Worm (Caenorhabditis elegans): ENCODE results near the gene R148.5.

Gene R148.5

DNA sequence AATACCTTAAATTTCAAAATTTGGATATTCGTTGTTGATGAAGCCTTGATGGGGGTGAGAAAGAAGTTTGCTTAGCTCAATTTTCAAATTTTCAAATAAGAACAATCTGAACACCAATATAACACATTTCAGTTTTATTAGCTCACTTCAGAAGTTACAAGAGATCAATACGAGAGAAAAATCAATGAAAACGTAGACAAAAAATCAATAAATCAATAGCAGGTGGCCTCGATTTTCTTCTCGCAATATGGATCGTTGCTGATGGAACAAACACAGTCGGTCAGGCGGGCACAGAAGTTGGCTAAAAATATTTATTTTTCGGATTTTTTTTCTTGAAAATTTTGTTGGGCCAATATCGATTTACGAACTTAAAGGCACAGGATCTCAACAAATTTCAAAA is 23.4 kb upstream of the R148.5 start:
- TF ChIP-seq Y5F2A.4 (GFP tag; optimal IDR thresholded peaks at IDR 0.05) (no peak), ceh-28 (tag; optimal IDR thresholded peaks at IDR 0.05) (peak; percentile 91)

DNA sequence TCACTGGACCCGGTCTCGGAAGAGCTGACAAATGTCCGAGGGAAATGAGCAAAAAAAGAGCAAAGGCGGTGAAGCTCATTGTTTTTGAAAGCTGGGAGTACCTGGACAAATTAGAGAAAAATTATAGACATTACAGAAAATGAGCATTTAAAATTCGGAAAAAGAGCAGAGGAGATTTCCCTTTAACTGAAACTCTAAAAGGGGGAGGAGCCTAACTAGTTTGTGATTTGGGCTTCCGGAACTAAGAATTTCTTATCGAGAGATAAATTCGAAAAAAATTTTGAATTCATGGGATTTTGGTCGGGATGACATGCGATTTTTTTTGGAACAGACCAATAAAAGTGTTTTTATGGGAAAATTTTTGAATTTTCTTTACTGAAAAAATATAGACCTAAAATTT is 21.8 kb upstream of the R148.5 start, which contains the start of gene C44B11.4:
Gene C44B11.4 (minus strand): TSS at position 101 of the 400 bp plus-strand sequence.
- no peak for TF ChIP-seq lim-7 (GFP tag; IDR thresholded peaks at IDR 0.05)
- TF ChIP-seq ctbp-1 (GFP tag; IDR thresholded peaks at IDR 0.05), result no peak
- no peak for TF ChIP-seq F26F4.8 (GFP tag; conservative IDR thresholded peaks at IDR 0.05)
- TF ChIP-seq nhr-6 (tag; optimal IDR thresholded peaks at IDR 0.05), result no peak
- TF ChIP-seq mxl-2 (GFP tag; conservative IDR thresholded peaks at IDR 0.05), result no peak
- no peak for TF ChIP-seq unc-130 (GFP tag; optimal IDR thresholded peaks at IDR 0.05)
- no peak for TF ChIP-seq lin-29 (GFP tag; IDR thresholded peaks at IDR 0.05)
- TF ChIP-seq snpc-1.2 (GFP tag; IDR thresholded peaks at IDR 0.05), result no peak
- no peak for TF ChIP-seq ama-1 (optimal IDR thresholded peaks at IDR 0.05)
- TF ChIP-seq Y5F2A.4 (GFP tag; optimal IDR thresholded peaks at IDR 0.05), result no peak
- TF ChIP-seq mdl-1 (tag; optimal IDR thresholded peaks at IDR 0.05), result no peak
- no peak for TF ChIP-seq set-16 (GFP tag; IDR thresholded peaks at IDR 0.05)
- no peak for TF ChIP-seq nhr-102 (tag; optimal IDR thresholded peaks at IDR 0.05)
- TF ChIP-seq Y48G9A.11 (GFP tag; IDR thresholded peaks at IDR 0.05), result no peak
- TF ChIP-seq nhr-237 (tag; optimal IDR thresholded peaks at IDR 0.05), result no peak
- TF ChIP-seq mep-1 (tag; optimal IDR thresholded peaks at IDR 0.05), result no peak

DNA sequence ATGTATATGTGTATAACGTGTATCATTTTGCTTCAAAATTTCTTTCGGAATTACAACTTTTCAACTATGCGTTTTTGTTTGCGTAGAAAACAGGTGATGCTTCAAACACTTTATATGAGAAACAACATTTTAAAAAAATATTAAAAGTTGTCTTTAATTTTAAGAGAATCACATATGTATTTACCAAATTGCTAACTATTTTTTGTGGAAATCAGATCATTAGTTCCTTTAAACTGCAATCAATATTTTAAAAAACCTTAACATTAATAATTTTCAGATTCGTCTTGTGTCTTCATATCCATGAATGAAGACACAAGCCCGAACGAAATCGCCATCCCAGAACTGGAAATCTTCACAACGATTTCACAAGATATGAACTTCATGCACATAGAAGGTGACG is 12.6 kb upstream of the R148.5 start, which contains the start of gene C44B11.6:
Gene C44B11.6 (plus strand): TSS at position 301 of the 400 bp plus-strand sequence.
- TF ChIP-seq mes-2 (tag; optimal IDR thresholded peaks at IDR 0.05; ENCODE audit: poor library complexity, severe bottlenecking), result no peak
- no peak for TF ChIP-seq dve-1 (tag; optimal IDR thresholded peaks at IDR 0.05; ENCODE audit: insufficient read depth)
- TF ChIP-seq saeg-2 (GFP tag; IDR thresholded peaks at IDR 0.05), result no peak
- TF ChIP-seq aly-2 (tag; optimal IDR thresholded peaks at IDR 0.05), result no peak
- no peak for TF ChIP-seq mdl-1 (tag; optimal IDR thresholded peaks at IDR 0.05)
- TF ChIP-seq nhr-102 (tag; optimal IDR thresholded peaks at IDR 0.05), result no peak
- no peak for TF ChIP-seq mxl-2 (GFP tag; conservative IDR thresholded peaks at IDR 0.05)
- TF ChIP-seq lin-15B (tag; optimal IDR thresholded peaks at IDR 0.05), result no peak
- TF ChIP-seq pha-4 (GFP tag; IDR thresholded peaks at IDR 0.05), result no peak
- no peak for TF ChIP-seq pha-4 (tag; optimal IDR thresholded peaks at IDR 0.05)
- TF ChIP-seq unc-39 (tag; optimal IDR thresholded peaks at IDR 0.05), result no peak
- no peak for TF ChIP-seq ztf-7 (tag; optimal IDR thresholded peaks at IDR 0.05)
- no peak for TF ChIP-seq arid-1 (GFP tag; conservative IDR thresholded peaks at IDR 0.05)
- TF ChIP-seq R02D3.7 (tag; optimal IDR thresholded peaks at IDR 0.05), result no peak
- TF ChIP-seq ceh-62 (tag; optimal IDR thresholded peaks at IDR 0.05), result no peak
- no peak for TF ChIP-seq lim-7 (GFP tag; IDR thresholded peaks at IDR 0.05)
- no peak for TF ChIP-seq tra-1 (GFP tag; IDR thresholded peaks at IDR 0.05)

DNA sequence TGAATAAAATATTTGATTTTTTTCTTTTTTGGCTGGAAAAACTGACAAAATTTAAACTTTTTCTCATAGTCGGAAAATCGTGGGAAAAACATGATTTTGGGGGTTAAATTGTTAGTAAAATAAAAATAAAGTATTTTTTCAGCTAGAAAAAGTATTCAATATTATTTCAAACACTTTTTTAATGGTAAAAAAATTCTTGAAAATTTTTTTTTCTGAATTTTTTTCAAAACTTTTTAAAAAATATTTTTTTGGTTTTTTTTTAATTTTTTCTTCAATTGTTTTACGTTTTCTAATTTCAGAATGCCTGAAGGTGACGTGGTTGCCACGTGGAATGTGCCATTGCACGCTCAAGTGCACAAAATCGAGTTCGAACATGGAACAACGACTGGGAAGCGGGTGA is 10.5 kb upstream of the R148.5 start, which contains the start of gene C44B11.1:
Gene C44B11.1 (plus strand): TSS at position 301 of the 400 bp plus-strand sequence.
- TF ChIP-seq duxl-1 (tag; optimal IDR thresholded peaks at IDR 0.05; ENCODE audit: poor library complexity), result no peak
- no peak for TF ChIP-seq snpc-1.2 (GFP tag; IDR thresholded peaks at IDR 0.05)
- no peak for TF ChIP-seq zfp-3 (GFP tag; conservative IDR thresholded peaks at IDR 0.05)
- no peak for TF ChIP-seq set-16 (GFP tag; IDR thresholded peaks at IDR 0.05)
- TF ChIP-seq nhr-76 (tag; optimal IDR thresholded peaks at IDR 0.05), result no peak
- TF ChIP-seq vab-7 (GFP tag; IDR thresholded peaks at IDR 0.05), result no peak

DNA sequence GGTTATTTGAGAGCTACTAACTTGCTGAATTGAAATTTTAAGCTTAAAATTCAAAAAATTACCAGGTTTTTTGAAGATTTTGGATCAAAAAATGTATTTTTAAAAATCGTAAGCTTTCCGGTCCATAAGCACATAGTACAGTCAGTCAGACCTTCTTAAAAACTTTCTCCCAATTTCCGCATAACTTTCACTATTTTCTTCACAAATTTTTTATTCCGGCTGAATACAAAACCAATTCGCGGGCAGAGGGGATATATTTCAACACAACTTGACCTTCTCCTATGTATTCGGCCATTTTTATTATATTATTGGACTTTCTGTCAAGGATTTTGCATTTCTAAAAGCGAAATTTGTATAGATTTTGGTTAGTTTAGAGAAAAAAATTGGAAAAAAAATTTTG is 4.9 kb upstream of the R148.5 start:
- TF ChIP-seq dmd-6 (GFP tag; IDR thresholded peaks at IDR 0.05), result no peak
- TF ChIP-seq F26F4.8 (GFP tag; conservative IDR thresholded peaks at IDR 0.05), result no peak
